Fruit fly (Drosophila melanogaster) whole organism, embryonic: ENCODE results near the gene CG12057.

Source experiments
- Ada2b ChIP-seq: fragments of 200-800 bp; sonication (Bioruptor generic); IDR thresholded peaks from 2 replicates; pipeline ENCODE4 v1.3.6; 2022; ENCODE audit warnings: missing biosample characterization, missing genetic modification characterization
- BEAF-32 ChIP-seq: fragments of 200-800 bp; sonication (Bioruptor generic); optimal IDR thresholded peaks from 3 replicates; lab custom pipeline; 2017; ENCODE audit warnings: missing biosample characterization, missing genetic modification characterization, mild to moderate bottlenecking, moderate library complexity, missing genetic modification reagents
- CG10959 ChIP-seq: fragments of 200-800 bp; sonication (Bioruptor generic); IDR thresholded peaks from 2 replicates; pipeline ENCODE4 v1.3.6; 2022; ENCODE audit warnings: missing biosample characterization, missing genetic modification characterization
- CG12155 ChIP-seq: fragments of 200-800 bp; sonication (Bioruptor generic); optimal IDR thresholded peaks from 3 replicates; lab custom pipeline; 2016; ENCODE audit warnings: missing biosample characterization, missing genetic modification characterization
- CG16863 ChIP-seq: fragments of 200-800 bp; sonication (Bioruptor generic); optimal IDR thresholded peaks from 3 replicates; lab custom pipeline; 2016; ENCODE audit warnings: missing biosample characterization, missing genetic modification characterization
- CG17186 ChIP-seq: fragments of 200-800 bp; sonication (Bioruptor generic); optimal IDR thresholded peaks from 3 replicates; lab custom pipeline; 2017; ENCODE audit warnings: missing biosample characterization, missing genetic modification reagents, missing genetic modification characterization
- CG17385 ChIP-seq: fragments of 200-800 bp; sonication (Bioruptor generic); optimal IDR thresholded peaks from 3 replicates; lab custom pipeline; 2018; ENCODE audit warnings: missing biosample characterization, mild to moderate bottlenecking, missing genetic modification characterization
- CG17612 ChIP-seq: fragments of 200-800 bp; sonication (Bioruptor generic); IDR thresholded peaks from 2 replicates; pipeline ENCODE4 v1.3.6; 2022; ENCODE audit warnings: missing biosample characterization, missing genetic modification characterization
- CG18011 ChIP-seq: fragments of 200-800 bp; sonication (Bioruptor generic); optimal IDR thresholded peaks from 2 replicates; lab custom pipeline; 2017; ENCODE audit warnings: missing biosample characterization, missing genetic modification characterization, mild to moderate bottlenecking, moderate library complexity, missing genotype
- CG31365 ChIP-seq: fragments of 200-800 bp; sonication (Bioruptor generic); optimal IDR thresholded peaks from 2 replicates; lab custom pipeline; 2018; ENCODE audit warnings: missing biosample characterization, mild to moderate bottlenecking, missing genetic modification characterization
- CG31441 ChIP-seq: fragments of 200-800 bp; sonication (Bioruptor generic); IDR thresholded peaks from 2 replicates; pipeline ENCODE4 v1.3.6; 2022; ENCODE audit warnings: missing biosample characterization, missing genetic modification characterization
- CG34376 ChIP-seq: fragments of 200-800 bp; sonication (Bioruptor generic); optimal IDR thresholded peaks from 2 replicates; lab custom pipeline; 2018; ENCODE audit warnings: missing biosample characterization, mild to moderate bottlenecking, missing genetic modification characterization
- CG34422 ChIP-seq: fragments of 200-800 bp; sonication (Bioruptor generic); IDR thresholded peaks from 3 replicates; pipeline ENCODE4 v1.3.6; 2022; ENCODE audit warnings: missing biosample characterization, missing genetic modification characterization
- CG4707 ChIP-seq: fragments of 200-800 bp; sonication (Bioruptor generic); optimal IDR thresholded peaks from 2 replicates; lab custom pipeline; 2018; ENCODE audit warnings: missing biosample characterization, mild to moderate bottlenecking, missing genetic modification characterization, moderate library complexity
- CG4820 ChIP-seq: fragments of 200-800 bp; sonication (Bioruptor generic); optimal IDR thresholded peaks from 3 replicates; lab custom pipeline; 2016; ENCODE audit warnings: missing biosample characterization, missing genetic modification characterization
- CG5245 ChIP-seq: fragments of 200-800 bp; sonication (Bioruptor generic); optimal IDR thresholded peaks from 3 replicates; lab custom pipeline; 2016; ENCODE audit warnings: missing biosample characterization, missing genetic modification characterization
- CG5953 ChIP-seq: fragments of 200-800 bp; sonication (Bioruptor generic); IDR thresholded peaks from 2 replicates; pipeline ENCODE4 v1.3.6; 2022; ENCODE audit warnings: missing biosample characterization, missing genetic modification characterization
- CG8944 ChIP-seq: fragments of 200-800 bp; sonication (Bioruptor generic); optimal IDR thresholded peaks from 3 replicates; lab custom pipeline; 2016; ENCODE audit warnings: missing biosample characterization, missing genetic modification characterization
- E2f1 ChIP-seq: fragments of 200-800 bp; sonication (Bioruptor generic); IDR thresholded peaks from 2 replicates; pipeline ENCODE4 v1.3.6; 2022; ENCODE audit warnings: missing biosample characterization, missing genetic modification characterization
- Ets65A ChIP-seq: fragments of 200-800 bp; sonication (Bioruptor generic); peaks from one replicate; lab custom pipeline; 2016; ENCODE audit warnings: missing biosample characterization, missing genetic modification characterization
- Fer3 ChIP-seq: fragments of 200-800 bp; sonication (Bioruptor generic); optimal IDR thresholded peaks from 2 replicates; lab custom pipeline; 2018; ENCODE audit warnings: missing biosample characterization, mild to moderate bottlenecking, missing genetic modification characterization, moderate library complexity
- Hmr ChIP-seq: fragments of 200-800 bp; sonication (Bioruptor generic); optimal IDR thresholded peaks from 3 replicates; lab custom pipeline; 2017; ENCODE audit warnings: mild to moderate bottlenecking, missing biosample characterization, missing genetic modification reagents, missing genetic modification characterization
- Hr39 ChIP-seq: fragments of >200 bp; optimal IDR thresholded peaks from 2 replicates; lab custom pipeline; 2017
- Jarid2 ChIP-seq: fragments of 200-800 bp; sonication (Bioruptor generic); optimal IDR thresholded peaks from 3 replicates; lab custom pipeline; 2017; ENCODE audit warnings: mild to moderate bottlenecking, missing biosample characterization, missing genetic modification reagents, missing genetic modification characterization
- Lhr ChIP-seq: fragments of 200-800 bp; sonication (Bioruptor generic); optimal IDR thresholded peaks from 3 replicates; lab custom pipeline; 2017; ENCODE audit warnings: mild to moderate bottlenecking, missing biosample characterization, missing genetic modification reagents, missing genetic modification characterization
- MBD-R2 ChIP-seq: fragments of 200-800 bp; sonication (Bioruptor generic); IDR thresholded peaks from 2 replicates; pipeline ENCODE4 v1.3.6; 2022; ENCODE audit warnings: missing biosample characterization, missing genetic modification characterization
- Mes4 ChIP-seq: fragments of 200-800 bp; sonication (Bioruptor generic); optimal IDR thresholded peaks from 2 replicates; lab custom pipeline; 2016; ENCODE audit warnings: missing biosample characterization, missing genetic modification characterization
- Myb ChIP-seq: fragments of 200-800 bp; sonication (Bioruptor generic); optimal IDR thresholded peaks from 2 replicates; lab custom pipeline; 2016; ENCODE audit warnings: missing biosample characterization, missing genetic modification characterization
- Optix ChIP-seq: fragments of 200-800 bp; sonication (Bioruptor generic); IDR thresholded peaks from 3 replicates; pipeline ENCODE4 v1.3.6; 2022; ENCODE audit warnings: missing biosample characterization, missing genetic modification characterization
- PHDP ChIP-seq: fragments of 200-800 bp; sonication (Bioruptor generic); optimal IDR thresholded peaks from 3 replicates; lab custom pipeline; 2018; ENCODE audit warnings: missing biosample characterization, mild to moderate bottlenecking, missing genetic modification characterization, moderate library complexity
- Sox102F ChIP-seq: fragments of 200-800 bp; sonication (Bioruptor generic); optimal IDR thresholded peaks from 2 replicates; lab custom pipeline; 2018; ENCODE audit warnings: missing biosample characterization, mild to moderate bottlenecking, missing genetic modification characterization, moderate library complexity
- Ssrp ChIP-seq: fragments of 200-800 bp; sonication (Bioruptor generic); optimal IDR thresholded peaks from 2 replicates; lab custom pipeline; 2018; ENCODE audit warnings: missing biosample characterization, mild to moderate bottlenecking, missing genetic modification characterization, moderate library complexity
- abd-A ChIP-seq: fragments of 200-800 bp; sonication (Bioruptor generic); optimal IDR thresholded peaks from 3 replicates; lab custom pipeline; 2019; ENCODE audit warnings: missing biosample characterization, mild to moderate bottlenecking, missing genetic modification characterization, moderate library complexity
- aop ChIP-seq: fragments of 200-800 bp; sonication (Bioruptor generic); IDR thresholded peaks from 2 replicates; pipeline ENCODE4 v1.3.6; 2022; ENCODE audit warnings: missing biosample characterization, missing genetic modification characterization
- btn ChIP-seq: fragments of 200-800 bp; sonication (Bioruptor generic); optimal IDR thresholded peaks from 2 replicates; lab custom pipeline; 2016; ENCODE audit warnings: missing biosample characterization, missing genetic modification characterization
- caup ChIP-seq: fragments of 200-800 bp; sonication (Bioruptor generic); optimal IDR thresholded peaks from 3 replicates; lab custom pipeline; 2017; ENCODE audit warnings: missing biosample characterization, mild to moderate bottlenecking, missing genetic modification characterization, moderate library complexity; ENCODE audit not compliant: severe bottlenecking
- cwo ChIP-seq: fragments of 200-800 bp; sonication (Bioruptor generic); optimal IDR thresholded peaks from 3 replicates; lab custom pipeline; 2017; ENCODE audit warnings: missing biosample characterization, missing genetic modification characterization, mild to moderate bottlenecking, moderate library complexity, missing genetic modification reagents
- fd3F ChIP-seq: fragments of 200-800 bp; sonication (Bioruptor generic); optimal IDR thresholded peaks from 2 replicates; lab custom pipeline; 2018; ENCODE audit warnings: missing biosample characterization, mild to moderate bottlenecking, missing genetic modification characterization, moderate library complexity
- hkb ChIP-seq, 2 experiments: fragments of 200-800 bp in 1 of 2; fragments of >200 bp in 1 of 2; sonication (Bioruptor generic) in 1 of 2; IDR thresholded peaks in 1 of 2; optimal IDR thresholded peaks in 1 of 2; 2 replicates each; pipeline versions ENCODE4 v1.3.6 to Lab custom; 2017 to 2022; ENCODE audit warnings: missing biosample characterization in 1 of 2, missing genetic modification characterization in 1 of 2
- ind ChIP-seq: fragments of 200-800 bp; sonication (Bioruptor generic); optimal IDR thresholded peaks from 3 replicates; lab custom pipeline; 2016; ENCODE audit warnings: missing biosample characterization, missing genetic modification characterization
- jumu ChIP-seq: fragments of 200-800 bp; sonication (Bioruptor generic); optimal IDR thresholded peaks from 3 replicates; lab custom pipeline; 2016; ENCODE audit warnings: missing biosample characterization, missing genetic modification characterization
- klu ChIP-seq: fragments of 200-800 bp; sonication (Bioruptor generic); IDR thresholded peaks from 2 replicates; pipeline ENCODE4 v1.3.6; 2022; ENCODE audit warnings: missing biosample characterization, missing genetic modification characterization
- mam ChIP-seq: fragments of 200-800 bp; sonication (Bioruptor generic); optimal IDR thresholded peaks from 3 replicates; lab custom pipeline; 2016; ENCODE audit warnings: missing biosample characterization, missing genetic modification characterization
- mirr ChIP-seq: fragments of 200-800 bp; sonication (Bioruptor generic); optimal IDR thresholded peaks from 3 replicates; lab custom pipeline; 2018; ENCODE audit warnings: missing biosample characterization, mild to moderate bottlenecking, missing genetic modification characterization
- nerfin-1 ChIP-seq: fragments of 200-800 bp; sonication (Bioruptor generic); optimal IDR thresholded peaks from 3 replicates; lab custom pipeline; 2019; ENCODE audit warnings: missing biosample characterization, mild to moderate bottlenecking, missing genetic modification characterization, moderate library complexity
- salm ChIP-seq: fragments of 200-800 bp; sonication (Bioruptor generic); optimal IDR thresholded peaks from 2 replicates; lab custom pipeline; 2018; ENCODE audit warnings: missing biosample characterization, mild to moderate bottlenecking, missing genetic modification characterization
- shn ChIP-seq: fragments of 200-800 bp; sonication (Bioruptor generic); optimal IDR thresholded peaks from 3 replicates; lab custom pipeline; 2016; ENCODE audit warnings: missing biosample characterization, missing genetic modification characterization
- sr ChIP-seq: fragments of 200-800 bp; sonication (Bioruptor generic); IDR thresholded peaks from 3 replicates; pipeline ENCODE4 v1.3.6; 2022; ENCODE audit warnings: missing biosample characterization, missing genetic modification characterization
- tio ChIP-seq: fragments of 200-800 bp; sonication (Bioruptor generic); optimal IDR thresholded peaks from 2 replicates; lab custom pipeline; 2017; ENCODE audit warnings: missing biosample characterization, missing genetic modification characterization, inconsistent platforms
- tna ChIP-seq: fragments of 200-800 bp; sonication (Bioruptor generic); IDR thresholded peaks from 2 replicates; pipeline ENCODE4 v1.3.6; 2022; ENCODE audit warnings: missing biosample characterization, missing genetic modification characterization; ENCODE audit not compliant: partially characterized antibody
- tup ChIP-seq: fragments of 200-800 bp; sonication (Bioruptor generic); optimal IDR thresholded peaks from 2 replicates; lab custom pipeline; 2016; ENCODE audit warnings: missing biosample characterization, mild to moderate bottlenecking, missing genetic modification characterization, moderate library complexity

The CG12057 gene

dm6 chrX:9196362-9196761 lies 4.9 kb downstream of the CG12057 start, which contains the start of gene CG12118 (continued):
- TF ChIP-seq MBD-R2 (GFP tag; lab: Robert Waterston, UW) (peak; percentile 87), jumu (GFP tag; lab: Kevin White, UChicago) (no peak), salm (tag; lab: Kevin White, UChicago) (peak; percentile 23), mam (GFP tag; lab: Kevin White, UChicago) (peak; percentile 55), tup (peak; percentile 34), PHDP (tag; lab: Kevin White, UChicago) (peak; percentile 77), sr (no peak), Ssrp (tag; lab: Kevin White, UChicago) (peak; percentile 74), CG34376 (GFP tag; lab: Kevin White, UChicago) (peak; percentile 27), Ets65A (GFP tag; lab: Kevin White, UChicago) (peak; percentile 18), Optix (no peak), Jarid2 (no peak), cwo (GFP tag; lab: Kevin White, UChicago) (peak; percentile 49), hkb (optimal IDR thresholded peaks at IDR 0.05; lab: Kevin White, UChicago) (no peak), hkb (GFP tag; IDR thresholded peaks at IDR 0.05; lab: Robert Waterston, UW) (peak; percentile 83), CG12155 (GFP tag; lab: Kevin White, UChicago) (peak; percentile 79), CG8944 (GFP tag; lab: Kevin White, UChicago) (peak; percentile 29), CG31365 (tag; lab: Kevin White, UChicago) (no peak), fd3F (GFP tag; lab: Kevin White, UChicago) (peak; percentile 63), klu (GFP tag; lab: Robert Waterston, UW) (peak; percentile 41; the same call in 1 of the 2 replicates), CG17612 (GFP tag; lab: Robert Waterston, UW) (peak; percentile 65), caup (peak; percentile 62), shn (GFP tag; lab: Kevin White, UChicago) (no peak), tna (GFP tag; lab: Robert Waterston, UW) (peak; percentile 81; the same call in 1 of the 2 replicates), tio (GFP tag; lab: Kevin White, UChicago) (peak; percentile 76), E2f1 (peak; percentile 80), Fer3 (tag; lab: Kevin White, UChicago) (peak; percentile 75), aop (GFP tag; lab: Robert Waterston, UW) (no peak), CG16863 (GFP tag; lab: Kevin White, UChicago) (peak; percentile 14), CG18011 (GFP tag; lab: Kevin White, UChicago) (peak; percentile 62), btn (GFP tag; lab: Kevin White, UChicago) (no peak), CG10959 (GFP tag; lab: Robert Waterston, UW) (peak; percentile 63), CG17385 (GFP tag; lab: Kevin White, UChicago) (peak; percentile 71), CG17186 (peak; percentile 38), CG5953 (GFP tag; lab: Robert Waterston, UW) (0 out of 2 replicates have a peak, but pooled peaks have one; percentile 10), CG34422 (GFP tag; lab: Robert Waterston, UW) (peak; percentile 85), ind (GFP tag; lab: Kevin White, UChicago) (peak; percentile 80), BEAF-32 (GFP tag; lab: Kevin White, UChicago) (peak; percentile 89), Ada2b (GFP tag; lab: Robert Waterston, UW) (peak; percentile 75), Hr39 (lab: Kevin White, UChicago) (no peak), CG4820 (GFP tag; lab: Kevin White, UChicago) (peak; percentile 65), CG4707 (GFP tag; lab: Kevin White, UChicago) (no peak), CG31441 (peak; percentile 72), Lhr (GFP tag; lab: Kevin White, UChicago) (peak; percentile 52), nerfin-1 (tag; lab: Kevin White, UChicago) (peak; percentile 59), Myb (peak; percentile 30), mirr (GFP tag; lab: Kevin White, UChicago) (no peak), Sox102F (GFP tag; lab: Kevin White, UChicago) (peak; percentile 87), Mes4 (GFP tag; lab: Kevin White, UChicago) (no peak), abd-A (tag; lab: Kevin White, UChicago) (no peak), CG5245 (GFP tag; lab: Kevin White, UChicago) (peak; percentile 67), Hmr (GFP tag; lab: Kevin White, UChicago) (peak; percentile 72)
